Worm (Caenorhabditis elegans): ENCODE results near the gene Y59E9AL.4.

The Y59E9AL.4 gene

ce11 chrIV:5183755-5184166 lies 31.2 kb downstream of the Y59E9AL.4 start, which contains the start of gene W03F8.4 (continued):
- TF ChIP-seq snpc-1.1 (tag; optimal IDR thresholded peaks at IDR 0.05; ENCODE audit: insufficient read depth), result peak; percentile 76
- no peak; the same call in 1 of the 2 replicates for TF ChIP-seq B0019.2 (GFP tag; conservative IDR thresholded peaks at IDR 0.05)
- TF ChIP-seq lsy-27 (tag; optimal IDR thresholded peaks at IDR 0.05; ENCODE audit: borderline replicate concordance, insufficient read depth), result no peak
- TF ChIP-seq hrde-1 (tag; optimal IDR thresholded peaks at IDR 0.05; ENCODE audit: borderline replicate concordance), result peak; percentile 1
- peak; percentile 82 for TF ChIP-seq ZK185.1 (tag; optimal IDR thresholded peaks at IDR 0.05; ENCODE audit: poor library complexity, severe bottlenecking)
- TF ChIP-seq attf-5 (GFP tag; optimal IDR thresholded peaks at IDR 0.05), result peak; percentile 89
- TF ChIP-seq attf-3 (GFP tag; conservative IDR thresholded peaks at IDR 0.05), result peak; percentile 73
- TF ChIP-seq K12H6.12 (tag; optimal IDR thresholded peaks at IDR 0.05), result peak; percentile 44
- TF ChIP-seq madf-8 (GFP tag; conservative IDR thresholded peaks at IDR 0.05), result peak; percentile 45
- peak; percentile 42 for TF ChIP-seq atf-7 (tag; optimal IDR thresholded peaks at IDR 0.05)
- TF ChIP-seq ets-4 (GFP tag; optimal IDR thresholded peaks at IDR 0.05), result no peak
- peak; percentile 94 for TF ChIP-seq Y53G8AR.9 (GFP tag; conservative IDR thresholded peaks at IDR 0.05)
- TF ChIP-seq zfh-2 (GFP tag; conservative IDR thresholded peaks at IDR 0.05), result peak; percentile 56; the same call in 1 of the 2 replicates
- TF ChIP-seq egrh-3 (GFP tag; IDR thresholded peaks at IDR 0.05), result no peak
- peak; percentile 85 for TF ChIP-seq ceh-27 (GFP tag; optimal IDR thresholded peaks at IDR 0.05)
- TF ChIP-seq hlh-12 (tag; optimal IDR thresholded peaks at IDR 0.05), result no peak
- TF ChIP-seq zim-3 (tag; optimal IDR thresholded peaks at IDR 0.05), result peak; percentile 25
- TF ChIP-seq dox-1 (GFP tag; IDR thresholded peaks at IDR 0.05), result peak; percentile 96
- peak; percentile 92 for TF ChIP-seq dpl-1 (GFP tag; optimal IDR thresholded peaks at IDR 0.05)
- TF ChIP-seq efl-1 (GFP tag; optimal IDR thresholded peaks at IDR 0.05), result peak; percentile 91
- no peak for TF ChIP-seq ccch-3 (GFP tag; optimal IDR thresholded peaks at IDR 0.05)
- peak; percentile 66 for TF ChIP-seq snpc-3.4 (tag; optimal IDR thresholded peaks at IDR 0.05)
- peak; percentile 93 for TF ChIP-seq madf-3 (GFP tag; IDR thresholded peaks at IDR 0.05)
- TF ChIP-seq K11D2.4 (GFP tag; IDR thresholded peaks at IDR 0.05), result peak; percentile 91
- TF ChIP-seq ama-1 (optimal IDR thresholded peaks at IDR 0.05), result no peak
- TF ChIP-seq ama-1 (GFP tag; optimal IDR thresholded peaks at IDR 0.05), result no peak
- TF ChIP-seq aptf-3 (GFP tag; IDR thresholded peaks at IDR 0.05), result no peak
- no peak for TF ChIP-seq nhr-179 (tag; optimal IDR thresholded peaks at IDR 0.05)
- TF ChIP-seq ztf-18 (tag; optimal IDR thresholded peaks at IDR 0.05), result peak; percentile 98
- TF ChIP-seq sea-2 (GFP tag; IDR thresholded peaks at IDR 0.05), result no peak
- peak; percentile 75 for TF ChIP-seq tbp1 (GFP tag; optimal IDR thresholded peaks at IDR 0.05)
- TF ChIP-seq D2030.7 (GFP tag; IDR thresholded peaks at IDR 0.05), result peak; percentile 87
- TF ChIP-seq pbrm-1 (GFP tag; IDR thresholded peaks at IDR 0.05), result peak; percentile 95
- no peak for TF ChIP-seq Y79H2A.3 (GFP tag; conservative IDR thresholded peaks at IDR 0.05)
- TF ChIP-seq hsf-1 (GFP tag; IDR thresholded peaks at IDR 0.05), result peak; percentile 75
- no peak for TF ChIP-seq ztf-6 (GFP tag; IDR thresholded peaks at IDR 0.05)
- no peak for TF ChIP-seq F57A8.1 (GFP tag; optimal IDR thresholded peaks at IDR 0.05)
- no peak for TF ChIP-seq let-526 (GFP tag; IDR thresholded peaks at IDR 0.05)
- peak; percentile 41 for TF ChIP-seq athp-1 (tag; optimal IDR thresholded peaks at IDR 0.05)
- peak; percentile 88 for TF ChIP-seq attf-6 (GFP tag; IDR thresholded peaks at IDR 0.05)
- no peak for TF ChIP-seq mel-28 (tag; optimal IDR thresholded peaks at IDR 0.05; ENCODE audit: borderline replicate concordance)
